Worm (Caenorhabditis elegans) whole organism, L1 larva: ENCODE results near the gene F14D2.11.

Source experiments
- C34B4.2 ChIP-seq: sonication (generic microtip); optimal IDR thresholded peaks from 2 replicates; lab custom pipeline; 2017; ENCODE audit warnings: mild to moderate bottlenecking, missing genetic modification characterization, missing compliant biosample characterization
- fkh-10 ChIP-seq: sonication (generic microtip); optimal IDR thresholded peaks from 2 replicates; lab custom pipeline; 2017; ENCODE audit warnings: missing biosample characterization, missing genetic modification reagents, missing genetic modification characterization
- lsy-2 ChIP-seq, 2 experiments: fragments of 150-350 bp; optimal IDR thresholded peaks; 2 replicates each; lab custom pipeline; 2014; ENCODE audit warnings: missing biosample characterization in 2 of 2, missing genetic modification characterization in 2 of 2
- nhr-237 ChIP-seq: fragments of 150-350 bp; optimal IDR thresholded peaks from 2 replicates; lab custom pipeline; 2014; ENCODE audit warnings: missing biosample characterization, missing genetic modification characterization
- nhr-84 ChIP-seq: sonication (generic microtip); optimal IDR thresholded peaks from 2 replicates; lab custom pipeline; 2017; ENCODE audit warnings: missing biosample characterization, missing genetic modification characterization
- snpc-4 ChIP-seq: fragments of 150-350 bp; optimal IDR thresholded peaks from 2 replicates; lab custom pipeline; 2014; ENCODE audit warnings: missing biosample characterization, missing genetic modification characterization
- unc-130 ChIP-seq: fragments of 150-350 bp; optimal IDR thresholded peaks from 2 replicates; lab custom pipeline; 2017; ENCODE audit warnings: missing biosample characterization, missing genetic modification characterization, inconsistent platforms
- unc-62 ChIP-seq: fragments of 150-350 bp; optimal IDR thresholded peaks from 2 replicates; lab custom pipeline; 2014; ENCODE audit warnings: missing biosample characterization, missing genetic modification reagents, missing genetic modification characterization
- zag-1 ChIP-seq: fragments of 150-350 bp; optimal IDR thresholded peaks from 2 replicates; lab custom pipeline; 2014; ENCODE audit warnings: missing biosample characterization, missing genetic modification characterization

ce11 chrII:3387503-3387902 is 45.6 kb upstream of the F14D2.11 start, which contains the start of gene T06D4.6:
- TF ChIP-seq unc-62 (no peak), lsy-2 (tag; optimal IDR thresholded peaks at IDR 0.05; lab: Kevin White, UChicago) (no peak), nhr-237 (tag; lab: Kevin White, UChicago) (no peak), fkh-10 (GFP tag; lab: Kevin White, UChicago) (no peak), unc-130 (tag; lab: Kevin White, UChicago) (no peak), zag-1 (tag; lab: Kevin White, UChicago) (no peak), snpc-4 (tag; lab: Kevin White, UChicago) (no peak), nhr-84 (no peak), C34B4.2 (no peak)
